Worm (Caenorhabditis elegans) whole organism, L4 larva: ENCODE data around the gene T15B12.2.

Experiments used
- F44E2.7 ChIP-seq: fragments of 200-800 bp; sonication (Bioruptor generic); IDR thresholded peaks from 2 replicates; pipeline ENCODE4 v2.1.2; 2022; ENCODE audit warnings: missing genetic modification characterization, missing compliant biosample characterization
- T26A8.4 ChIP-seq: fragments of 200-800 bp; sonication (Bioruptor generic); IDR thresholded peaks from 2 replicates; pipeline ENCODE4 v1.3.6; 2022; ENCODE audit warnings: missing genetic modification characterization, missing compliant biosample characterization
- Y105C5A.15 ChIP-seq: fragments of 200-800 bp; sonication (Bioruptor generic); IDR thresholded peaks from 2 replicates; pipeline ENCODE4 v1.3.6; 2022; ENCODE audit warnings: missing genetic modification characterization, missing compliant biosample characterization
- Y48G9A.11 ChIP-seq: fragments of 200-800 bp; sonication (Bioruptor generic); IDR thresholded peaks from 2 replicates; pipeline ENCODE4 v1.3.6; 2022; ENCODE audit warnings: missing genetic modification reagents, missing genetic modification characterization, missing compliant biosample characterization
- Y5F2A.4 ChIP-seq: fragments of 200-800 bp; sonication (Bioruptor generic); optimal IDR thresholded peaks from 2 replicates; lab custom pipeline; 2018; ENCODE audit warnings: mild to moderate bottlenecking, missing genetic modification characterization, missing compliant biosample characterization
- Y75B8A.6 ChIP-seq: fragments of 200-800 bp; sonication (Bioruptor generic); IDR thresholded peaks from 2 replicates; pipeline ENCODE4 v1.3.6; 2022; ENCODE audit warnings: missing genetic modification reagents, missing genetic modification characterization, missing compliant biosample characterization
- ZK337.2 ChIP-seq: fragments of 200-800 bp; sonication (Bioruptor generic); IDR thresholded peaks from 2 replicates; pipeline ENCODE4 v1.3.6; 2022; ENCODE audit warnings: missing genetic modification reagents, missing genetic modification characterization, missing compliant biosample characterization
- ZK546.5 ChIP-seq, 2 experiments: sonication (generic microtip); optimal IDR thresholded peaks; 2 replicates each; lab custom pipeline; 2017; ENCODE audit warnings: missing biosample characterization in 2 of 2, missing genetic modification characterization in 2 of 2
- aly-2 ChIP-seq: sonication (generic microtip); optimal IDR thresholded peaks from 2 replicates; lab custom pipeline; 2018; ENCODE audit warnings: missing biosample characterization, missing genetic modification characterization
- ama-1 ChIP-seq: fragments of 150-350 bp; optimal IDR thresholded peaks from 2 replicates; lab custom pipeline; 2014; ENCODE audit warnings: inconsistent platforms, mixed read lengths
- ceh-20 ChIP-seq: fragments of 200-800 bp; sonication (Bioruptor generic); IDR thresholded peaks from 2 replicates; pipeline ENCODE4 v1.3.6; 2022; ENCODE audit warnings: missing genetic modification reagents, missing genetic modification characterization, missing compliant biosample characterization
- ceh-28 ChIP-seq: fragments of 150-350 bp; optimal IDR thresholded peaks from 2 replicates; lab custom pipeline; 2014; ENCODE audit warnings: missing biosample characterization, missing genetic modification reagents, missing genetic modification characterization
- ceh-44 ChIP-seq: fragments of 200-800 bp; sonication (Bioruptor generic); IDR thresholded peaks from 2 replicates; pipeline ENCODE4 v1.3.6; 2022; ENCODE audit warnings: missing genetic modification reagents, missing genetic modification characterization, missing compliant biosample characterization
- cey-2 ChIP-seq: sonication (generic microtip); optimal IDR thresholded peaks from 3 replicates; lab custom pipeline; 2017; ENCODE audit warnings: missing genetic modification characterization, mild to moderate bottlenecking, missing compliant biosample characterization, antibody characterized with exemption, borderline replicate concordance; ENCODE audit not compliant: insufficient read depth
- daf-8 ChIP-seq: fragments of 200-800 bp; sonication (Bioruptor generic); IDR thresholded peaks from 2 replicates; pipeline ENCODE4 v1.3.6; 2022; ENCODE audit warnings: missing genetic modification characterization, missing compliant biosample characterization
- dmd-6 ChIP-seq: fragments of 200-800 bp; sonication (Bioruptor generic); IDR thresholded peaks from 2 replicates; pipeline ENCODE4 v1.3.6; 2022; ENCODE audit warnings: missing genetic modification reagents, missing genetic modification characterization, missing compliant biosample characterization
- dmd-8 ChIP-seq: fragments of 200-800 bp; sonication (Bioruptor generic); IDR thresholded peaks from 2 replicates; pipeline ENCODE4 v1.3.6; 2022; ENCODE audit warnings: missing genetic modification characterization, missing compliant biosample characterization
- dpl-1 ChIP-seq: fragments of 150-350 bp; optimal IDR thresholded peaks from 2 replicates; lab custom pipeline; 2014; ENCODE audit warnings: missing biosample characterization, missing genetic modification reagents, missing genetic modification characterization
- dve-1 ChIP-seq: sonication (generic microtip); optimal IDR thresholded peaks from 2 replicates; lab custom pipeline; 2017; ENCODE audit warnings: antibody characterized with exemption, mild to moderate bottlenecking, missing genetic modification characterization, missing compliant biosample characterization; ENCODE audit not compliant: insufficient read depth
- egl-43 ChIP-seq: fragments of 200-800 bp; sonication (Bioruptor generic); IDR thresholded peaks from 2 replicates; pipeline ENCODE4 v1.3.6; 2022; ENCODE audit warnings: missing genetic modification reagents, missing genetic modification characterization, missing compliant biosample characterization
- hlh-11 ChIP-seq: fragments of 200-800 bp; sonication (Bioruptor generic); optimal IDR thresholded peaks from 2 replicates; lab custom pipeline; 2018; ENCODE audit warnings: mild to moderate bottlenecking, missing genetic modification characterization, missing compliant biosample characterization
- lin-1 ChIP-seq: fragments of 200-800 bp; sonication (Bioruptor generic); IDR thresholded peaks from 2 replicates; pipeline ENCODE4 v1.3.6; 2022; ENCODE audit warnings: missing genetic modification reagents, missing genetic modification characterization, missing compliant biosample characterization
- lin-15B ChIP-seq: fragments of 150-350 bp; sonication (generic microtip); optimal IDR thresholded peaks from 3 replicates; lab custom pipeline; 2014; ENCODE audit warnings: missing biosample characterization, missing genetic modification characterization
- lin-38 ChIP-seq: fragments of 200-800 bp; sonication (Bioruptor generic); IDR thresholded peaks from 2 replicates; pipeline ENCODE4 v1.3.6; 2022; ENCODE audit warnings: missing genetic modification reagents, missing genetic modification characterization, missing compliant biosample characterization
- lir-3 ChIP-seq: sonication (generic microtip); optimal IDR thresholded peaks from 2 replicates; lab custom pipeline; 2016; ENCODE audit warnings: mild to moderate bottlenecking, missing genetic modification characterization, missing compliant biosample characterization
- madf-5 ChIP-seq, 2 experiments: fragments of 200-800 bp; sonication (Bioruptor generic); IDR thresholded peaks; 2 replicates each; pipeline ENCODE4 v1.3.6; 2022; ENCODE audit warnings: missing compliant biosample characterization in 2 of 2, missing genetic modification characterization in 2 of 2
- mdl-1 ChIP-seq, 2 experiments: fragments of 150-350 bp in 1 of 2; sonication (generic microtip) in 1 of 2; optimal IDR thresholded peaks; 2 replicates each; lab custom pipeline; 2014 to 2017; ENCODE audit warnings: missing biosample characterization in 2 of 2, missing genetic modification characterization in 2 of 2
- mdt-29 ChIP-seq: fragments of 200-800 bp; sonication (Bioruptor generic); IDR thresholded peaks from 2 replicates; pipeline ENCODE4 v1.3.6; 2022; ENCODE audit warnings: missing genetic modification reagents, missing genetic modification characterization, missing compliant biosample characterization
- mxl-2 ChIP-seq: fragments of 200-800 bp; sonication (Bioruptor generic); conservative IDR thresholded peaks from 2 replicates; pipeline ENCODE4 v1.3.6; 2022; ENCODE audit warnings: missing genetic modification reagents, missing genetic modification characterization, missing compliant biosample characterization
- mxl-3 ChIP-seq: fragments of 200-800 bp; sonication (Bioruptor generic); optimal IDR thresholded peaks from 2 replicates; lab custom pipeline; 2018; ENCODE audit warnings: mild to moderate bottlenecking, missing genetic modification characterization, missing compliant biosample characterization
- nhr-10 ChIP-seq: fragments of 150-350 bp; optimal IDR thresholded peaks from 2 replicates; lab custom pipeline; 2014; ENCODE audit warnings: missing biosample characterization, missing genetic modification characterization
- nhr-102 ChIP-seq: sonication (generic microtip); optimal IDR thresholded peaks from 2 replicates; lab custom pipeline; 2016; ENCODE audit warnings: mild to moderate bottlenecking, missing genetic modification characterization, moderate library complexity, missing compliant biosample characterization
- nhr-111 ChIP-seq: fragments of 200-800 bp; sonication (Bioruptor generic); optimal IDR thresholded peaks from 2 replicates; lab custom pipeline; 2018; ENCODE audit warnings: mild to moderate bottlenecking, missing genetic modification characterization, missing compliant biosample characterization
- nhr-237 ChIP-seq: sonication (generic microtip); optimal IDR thresholded peaks from 2 replicates; lab custom pipeline; 2017; ENCODE audit warnings: missing biosample characterization, missing genetic modification characterization
- nhr-28 ChIP-seq: fragments of 150-350 bp; optimal IDR thresholded peaks from 2 replicates; lab custom pipeline; 2014; ENCODE audit warnings: missing biosample characterization, missing genetic modification characterization
- nhr-41 ChIP-seq: fragments of 200-800 bp; sonication (Bioruptor generic); IDR thresholded peaks from 2 replicates; pipeline ENCODE4 v1.3.6; 2022; ENCODE audit warnings: missing genetic modification reagents, missing genetic modification characterization, missing compliant biosample characterization
- nhr-77 ChIP-seq: fragments of 150-350 bp; optimal IDR thresholded peaks from 2 replicates; lab custom pipeline; 2014; ENCODE audit warnings: missing biosample characterization, missing genetic modification characterization
- php-3 ChIP-seq: fragments of 200-800 bp; sonication (Bioruptor generic); IDR thresholded peaks from 2 replicates; pipeline ENCODE4 v1.3.6; 2022; ENCODE audit warnings: missing genetic modification reagents, missing genetic modification characterization, missing compliant biosample characterization
- pqm-1 ChIP-seq: sonication (generic microtip); optimal IDR thresholded peaks from 2 replicates; lab custom pipeline; 2017; ENCODE audit warnings: missing biosample characterization, missing genetic modification characterization
- skn-1 ChIP-seq: fragments of 150-350 bp; optimal IDR thresholded peaks from 2 replicates; lab custom pipeline; 2014; ENCODE audit warnings: missing biosample characterization, missing genetic modification characterization
- tag-97 ChIP-seq: fragments of 200-800 bp; sonication (Bioruptor generic); IDR thresholded peaks from 2 replicates; pipeline ENCODE4 v1.3.6; 2022; ENCODE audit warnings: missing genetic modification characterization, missing compliant biosample characterization
- tra-1 ChIP-seq: fragments of 200-800 bp; sonication (Bioruptor generic); IDR thresholded peaks from 2 replicates; pipeline ENCODE4 v1.3.6; 2022; ENCODE audit warnings: missing genetic modification reagents, missing genetic modification characterization, missing compliant biosample characterization
- unc-62 ChIP-seq, 3 experiments: fragments of 150-350 bp in 1 of 3; sonication (generic microtip); optimal IDR thresholded peaks in 2 of 3; peaks in 1 of 3; 1 replicate in 1 of 3; 2 replicates in 2 of 3; lab custom pipeline; 2014 to 2017; ENCODE audit warnings: missing biosample characterization in 3 of 3, missing genetic modification characterization in 3 of 3, missing genetic modification reagents in 3 of 3, missing genotype in 1 of 3
- vab-7 ChIP-seq: fragments of 200-800 bp; sonication (Bioruptor generic); IDR thresholded peaks from 2 replicates; pipeline ENCODE4 v1.3.6; 2022; ENCODE audit warnings: missing genetic modification reagents, missing genetic modification characterization, missing compliant biosample characterization
- zfp-3 ChIP-seq: fragments of 200-800 bp; sonication (Bioruptor generic); conservative IDR thresholded peaks from 2 replicates; pipeline ENCODE4 v1.3.6; 2022; ENCODE audit warnings: missing genetic modification reagents, missing genetic modification characterization, missing compliant biosample characterization

The T15B12.2 gene

DNA sequence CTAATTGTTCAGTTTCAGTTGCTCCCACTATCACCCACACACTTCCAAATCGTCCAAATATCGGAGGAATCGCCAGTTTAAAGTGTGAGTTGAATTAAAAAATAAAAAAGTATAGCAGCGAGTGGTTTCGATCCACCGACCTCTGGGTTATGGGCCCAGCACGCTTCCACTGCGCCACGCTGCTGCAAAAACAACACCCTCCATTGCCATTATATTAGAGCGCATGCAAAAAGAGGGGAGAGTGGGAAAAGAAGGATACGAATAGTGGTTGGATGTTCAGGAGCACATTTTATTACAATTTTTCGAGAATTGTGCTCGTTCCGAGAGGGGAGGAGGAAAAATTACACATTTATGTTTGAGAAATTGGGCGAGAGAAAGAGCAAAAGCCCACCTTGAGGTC, 6.8 kb downstream of the T15B12.2 start (continued):
- TF ChIP-seq ZK546.5 (tag; optimal IDR thresholded peaks at IDR 0.05; lab: Kevin White, UChicago) (no peak), ama-1 (lab: Kevin White, UChicago) (no peak), nhr-237 (tag; lab: Kevin White, UChicago) (no peak), dpl-1 (GFP tag; lab: Kevin White, UChicago) (peak; percentile 18), lir-3 (tag; lab: Kevin White, UChicago) (peak; percentile 81), mxl-3 (GFP tag; lab: Kevin White, UChicago) (no peak), skn-1 (tag; lab: Kevin White, UChicago) (no peak), aly-2 (tag; lab: Kevin White, UChicago) (no peak), tag-97 (GFP tag; lab: Robert Waterston, UW) (no peak), madf-5 (GFP tag; IDR thresholded peaks at IDR 0.05; lab: Robert Waterston, UW) (peak; percentile 15 to 75; a peak in 2 of 4 replicates), mdl-1 (tag; optimal IDR thresholded peaks at IDR 0.05; lab: Kevin White, UChicago) (peak in 1 of 2 experiments; percentile 52), php-3 (GFP tag; lab: Robert Waterston, UW) (peak; percentile 85), ceh-20 (GFP tag; lab: Robert Waterston, UW) (peak; percentile 71; the same call in 1 of the 2 replicates), dmd-6 (GFP tag; lab: Robert Waterston, UW) (peak; percentile 59), mdt-29 (GFP tag; lab: Robert Waterston, UW) (peak; percentile 71), nhr-111 (peak; percentile 25), Y105C5A.15 (GFP tag; lab: Robert Waterston, UW) (0 out of 2 replicates have a peak, but pooled peaks have one; percentile 47), ZK337.2 (GFP tag; lab: Robert Waterston, UW) (peak; percentile 86), mxl-2 (peak; percentile 80), pqm-1 (tag; lab: Kevin White, UChicago) (no peak), hlh-11 (tag; lab: Kevin White, UChicago) (no peak), lin-15B (tag; lab: Kevin White, UChicago) (no peak), vab-7 (GFP tag; lab: Robert Waterston, UW) (peak; percentile 92), nhr-41 (GFP tag; lab: Robert Waterston, UW) (peak; percentile 65; the same call in 1 of the 2 replicates), egl-43 (GFP tag; lab: Robert Waterston, UW) (peak; percentile 97), nhr-102 (tag; lab: Kevin White, UChicago) (peak; percentile 57), nhr-10 (tag; lab: Kevin White, UChicago) (no peak)

- TF ChIP-seq mxl-2 = no peak
- TF ChIP-seq dmd-8 (GFP tag; lab: Robert Waterston, UW) = no peak
- TF ChIP-seq cey-2 (tag; lab: Kevin White, UChicago) = no peak
- no peak for TF ChIP-seq nhr-77
- peak in 1 of 2 experiments; percentile 92 for TF ChIP-seq unc-62 (GFP tag; optimal IDR thresholded peaks at IDR 0.05 in 1 of 2; lab: Kevin White, UChicago)
- TF ChIP-seq unc-62 (tag; optimal IDR thresholded peaks at IDR 0.05; lab: Kevin White, UChicago) = no peak
- no peak for TF ChIP-seq daf-8
- no peak for TF ChIP-seq Y5F2A.4
- TF ChIP-seq, all 104 proteins: peak for 1
Measured at ce11 chrIII:5294281-5294680, 7.4 kb downstream of the T15B12.2 start.

- TF ChIP-seq T26A8.4 (GFP tag; lab: Robert Waterston, UW) = no peak
- no peak for TF ChIP-seq skn-1 (tag; lab: Kevin White, UChicago)
- TF ChIP-seq F44E2.7 (GFP tag; lab: Robert Waterston, UW) = no peak
- no peak for TF ChIP-seq lin-38 (GFP tag; lab: Robert Waterston, UW)
- no peak for TF ChIP-seq Y75B8A.6 (GFP tag; lab: Robert Waterston, UW)
- peak; percentile 80 for TF ChIP-seq dve-1
- TF ChIP-seq ceh-44 (GFP tag; lab: Robert Waterston, UW) = no peak
- TF ChIP-seq nhr-28 (tag; lab: Kevin White, UChicago) = peak; percentile 34
- TF ChIP-seq php-3 (GFP tag; lab: Robert Waterston, UW) = 0 out of 2 replicates have a peak, but pooled peaks have one; percentile 33
- TF ChIP-seq aly-2 (tag; lab: Kevin White, UChicago) = no peak
- TF ChIP-seq nhr-77 = no peak
- TF ChIP-seq Y48G9A.11 (GFP tag; lab: Robert Waterston, UW) = no peak
- TF ChIP-seq pqm-1 (tag; lab: Kevin White, UChicago) = peak; percentile 85
- TF ChIP-seq unc-62 (GFP tag; optimal IDR thresholded peaks at IDR 0.05 in 1 of 2; lab: Kevin White, UChicago) = no peak
- TF ChIP-seq unc-62 (tag; optimal IDR thresholded peaks at IDR 0.05; lab: Kevin White, UChicago) = no peak
- peak; percentile 31; the same call in 1 of the 2 replicates for TF ChIP-seq lin-1 (GFP tag; lab: Robert Waterston, UW)
- TF ChIP-seq zfp-3 = no peak
- TF ChIP-seq hlh-11 (tag; lab: Kevin White, UChicago) = peak; percentile 64
- peak; percentile 13 for TF ChIP-seq nhr-102 (tag; lab: Kevin White, UChicago)
- TF ChIP-seq dmd-6 (GFP tag; lab: Robert Waterston, UW) = peak; percentile 64
- no peak for TF ChIP-seq ceh-28 (tag; lab: Kevin White, UChicago)
- TF ChIP-seq tra-1 (GFP tag; lab: Robert Waterston, UW) = peak; percentile 47; the same call in 1 of the 2 replicates
Measured at ce11 chrIII:5291281-5291680, 10.4 kb downstream of the T15B12.2 start.
